Fruit fly (Drosophila melanogaster) whole organism, embryonic: ENCODE measurements around the gene CG9360.

Experiments used
- Adf1 ChIP-seq: fragments of 200-800 bp; sonication (Bioruptor generic); IDR thresholded peaks from 2 replicates; pipeline ENCODE4 v1.3.6; 2022; ENCODE audit warnings: missing biosample characterization, missing genetic modification characterization
- Bgb ChIP-seq: fragments of 200-800 bp; sonication (Bioruptor generic); IDR thresholded peaks from 2 replicates; pipeline ENCODE4 v1.3.6; 2022; ENCODE audit warnings: missing biosample characterization, missing genetic modification characterization; ENCODE audit not compliant: partially characterized antibody
- CG10366 ChIP-seq: fragments of 200-800 bp; sonication (Bioruptor generic); IDR thresholded peaks from 2 replicates; pipeline ENCODE4 v1.3.6; 2022; ENCODE audit warnings: missing biosample characterization, missing genetic modification characterization
- CG10654 ChIP-seq: fragments of 200-800 bp; sonication (Bioruptor generic); optimal IDR thresholded peaks from 2 replicates; lab custom pipeline; 2016; ENCODE audit warnings: missing biosample characterization, missing genetic modification characterization
- CG12219 ChIP-seq: fragments of 200-800 bp; sonication (Bioruptor generic); optimal IDR thresholded peaks from 3 replicates; lab custom pipeline; 2018; ENCODE audit warnings: missing biosample characterization, mild to moderate bottlenecking, missing genetic modification characterization
- CG12769 ChIP-seq: fragments of 200-800 bp; sonication (Bioruptor generic); optimal IDR thresholded peaks from 2 replicates; lab custom pipeline; 2019; ENCODE audit warnings: missing biosample characterization, mild to moderate bottlenecking, missing genetic modification characterization, moderate library complexity
- CG12942 ChIP-seq: fragments of 200-800 bp; sonication (Bioruptor generic); optimal IDR thresholded peaks from 3 replicates; lab custom pipeline; 2016; ENCODE audit warnings: missing biosample characterization, missing genetic modification characterization
- CG15696 ChIP-seq: fragments of 200-800 bp; sonication (Bioruptor generic); optimal IDR thresholded peaks from 2 replicates; lab custom pipeline; 2019; ENCODE audit warnings: missing biosample characterization, mild to moderate bottlenecking, missing genetic modification characterization, moderate library complexity
- CG1602 ChIP-seq: fragments of 200-800 bp; sonication (Bioruptor generic); optimal IDR thresholded peaks from 3 replicates; lab custom pipeline; 2016; ENCODE audit warnings: missing biosample characterization, missing genetic modification characterization
- CG17829 ChIP-seq: fragments of 200-800 bp; optimal IDR thresholded peaks from 2 replicates; lab custom pipeline; 2019; ENCODE audit warnings: missing biosample characterization, mild to moderate bottlenecking, missing genetic modification characterization, moderate library complexity
- CG18262 ChIP-seq: fragments of 200-800 bp; optimal IDR thresholded peaks from 3 replicates; lab custom pipeline; 2019; ENCODE audit warnings: missing biosample characterization, mild to moderate bottlenecking, missing genetic modification characterization, moderate library complexity
- CG18764 ChIP-seq: fragments of 200-800 bp; sonication (Bioruptor generic); optimal IDR thresholded peaks from 3 replicates; lab custom pipeline; 2016; ENCODE audit warnings: missing biosample characterization, missing genetic modification characterization
- CG2202 ChIP-seq: fragments of 200-800 bp; sonication (Bioruptor generic); optimal IDR thresholded peaks from 2 replicates; lab custom pipeline; 2018; ENCODE audit warnings: missing biosample characterization, mild to moderate bottlenecking, missing genetic modification characterization
- CG30403 ChIP-seq: fragments of 200-800 bp; sonication (Bioruptor generic); optimal IDR thresholded peaks from 3 replicates; lab custom pipeline; 2016; ENCODE audit warnings: missing biosample characterization, missing genetic modification characterization
- CG3065 ChIP-seq: fragments of 200-800 bp; sonication (Bioruptor generic); optimal IDR thresholded peaks from 2 replicates; lab custom pipeline; 2016; ENCODE audit warnings: missing biosample characterization, missing genetic modification characterization
- CG31224 ChIP-seq: fragments of 200-800 bp; sonication (Bioruptor generic); IDR thresholded peaks from 2 replicates; pipeline ENCODE4 v1.3.6; 2022; ENCODE audit warnings: missing biosample characterization, missing genetic modification characterization
- CG4360 ChIP-seq: fragments of 200-800 bp; sonication (Bioruptor generic); IDR thresholded peaks from 2 replicates; pipeline ENCODE4 v1.3.6; 2022; ENCODE audit warnings: missing biosample characterization, missing genetic modification characterization
- CG6175 ChIP-seq: fragments of 200-800 bp; sonication (Bioruptor generic); IDR thresholded peaks from 3 replicates; pipeline ENCODE4 v1.3.6; 2022; ENCODE audit warnings: missing biosample characterization, missing genetic modification characterization
- CG6689 ChIP-seq: fragments of 200-800 bp; sonication (Bioruptor generic); IDR thresholded peaks from 2 replicates; pipeline ENCODE4 v1.3.6; 2022; ENCODE audit warnings: missing biosample characterization, missing genetic modification characterization
- CG6765 ChIP-seq: fragments of 200-800 bp; sonication (Bioruptor generic); optimal IDR thresholded peaks from 3 replicates; lab custom pipeline; 2017; ENCODE audit warnings: missing biosample characterization, mild to moderate bottlenecking, missing genetic modification characterization
- CG7987 ChIP-seq: fragments of 200-800 bp; sonication (Bioruptor generic); optimal IDR thresholded peaks from 2 replicates; lab custom pipeline; 2018; ENCODE audit warnings: missing biosample characterization, mild to moderate bottlenecking, missing genetic modification characterization, moderate library complexity
- CTCF ChIP-seq: fragments of 200-800 bp; sonication (Bioruptor generic); optimal IDR thresholded peaks from 2 replicates; lab custom pipeline; 2017; ENCODE audit warnings: missing biosample characterization, mild to moderate bottlenecking, missing genetic modification characterization, moderate library complexity
- Ets97D ChIP-seq: fragments of 200-800 bp; sonication (Bioruptor generic); optimal IDR thresholded peaks from 3 replicates; lab custom pipeline; 2016; ENCODE audit warnings: missing biosample characterization, missing genetic modification characterization
- Fer1 ChIP-seq: fragments of 200-800 bp; sonication (Bioruptor generic); optimal IDR thresholded peaks from 2 replicates; lab custom pipeline; 2017; ENCODE audit warnings: missing biosample characterization, mild to moderate bottlenecking, missing genetic modification characterization
- HLH4C ChIP-seq: fragments of 200-800 bp; sonication (Bioruptor generic); IDR thresholded peaks from 3 replicates; pipeline ENCODE4 v1.3.6; 2022; ENCODE audit warnings: missing biosample characterization, missing genetic modification characterization; ENCODE audit not compliant: partially characterized antibody
- Max ChIP-seq: fragments of 200-800 bp; sonication (Bioruptor generic); optimal IDR thresholded peaks from 2 replicates; lab custom pipeline; 2016; ENCODE audit warnings: missing biosample characterization, mild to moderate bottlenecking, missing genetic modification characterization
- Neu2 ChIP-seq: fragments of 200-800 bp; sonication (Bioruptor generic); optimal IDR thresholded peaks from 3 replicates; lab custom pipeline; 2016; ENCODE audit warnings: missing biosample characterization, missing genetic modification characterization, borderline replicate concordance
- Nf-YA ChIP-seq: fragments of 200-800 bp; sonication (Bioruptor generic); IDR thresholded peaks from 2 replicates; pipeline ENCODE4 v1.3.6; 2022; ENCODE audit warnings: missing biosample characterization, missing genetic modification characterization
- Poxn ChIP-seq: fragments of 200-800 bp; sonication (Bioruptor generic); IDR thresholded peaks from 2 replicates; pipeline ENCODE4 v1.3.6; 2022; ENCODE audit warnings: missing biosample characterization, missing genetic modification characterization
- Sox102F ChIP-seq: fragments of 200-800 bp; sonication (Bioruptor generic); optimal IDR thresholded peaks from 2 replicates; lab custom pipeline; 2018; ENCODE audit warnings: missing biosample characterization, mild to moderate bottlenecking, missing genetic modification characterization, moderate library complexity
- al ChIP-seq: fragments of 200-800 bp; sonication (Bioruptor generic); IDR thresholded peaks from 2 replicates; pipeline ENCODE4 v1.3.6; 2022; ENCODE audit warnings: missing biosample characterization, missing genetic modification characterization
- bcd ChIP-seq: fragments of 200-800 bp; sonication (Bioruptor generic); optimal IDR thresholded peaks from 2 replicates; lab custom pipeline; 2017; ENCODE audit warnings: missing biosample characterization, mild to moderate bottlenecking, missing genetic modification characterization
- danr ChIP-seq: fragments of 200-800 bp; sonication (Bioruptor generic); IDR thresholded peaks from 2 replicates; pipeline ENCODE4 v1.3.6; 2022; ENCODE audit warnings: missing biosample characterization, missing genetic modification characterization
- dm ChIP-seq: fragments of 200-800 bp; sonication (Bioruptor generic); optimal IDR thresholded peaks from 3 replicates; lab custom pipeline; 2016; ENCODE audit warnings: missing biosample characterization, missing genetic modification characterization
- eve ChIP-seq, 2 experiments: fragments of >200 bp; optimal IDR thresholded peaks; 2 replicates each; lab custom pipeline; 2017; ENCODE audit warnings: missing biosample characterization in 2 of 2, missing genetic modification characterization in 2 of 2
- ewg ChIP-seq: fragments of 200-800 bp; sonication (Bioruptor generic); optimal IDR thresholded peaks from 3 replicates; lab custom pipeline; 2017; ENCODE audit warnings: mild to moderate bottlenecking, missing biosample characterization, missing genetic modification reagents, missing genetic modification characterization
- fd102C ChIP-seq: fragments of 200-800 bp; sonication (Bioruptor generic); optimal IDR thresholded peaks from 2 replicates; lab custom pipeline; 2018; ENCODE audit warnings: missing biosample characterization, mild to moderate bottlenecking, missing genetic modification characterization, moderate library complexity
- her ChIP-seq: fragments of 200-800 bp; sonication (Bioruptor generic); optimal IDR thresholded peaks from 2 replicates; lab custom pipeline; 2016; ENCODE audit warnings: missing biosample characterization, missing genetic modification characterization
- hkb ChIP-seq, 2 experiments: fragments of 200-800 bp in 1 of 2; fragments of >200 bp in 1 of 2; sonication (Bioruptor generic) in 1 of 2; IDR thresholded peaks in 1 of 2; optimal IDR thresholded peaks in 1 of 2; 2 replicates each; pipeline versions ENCODE4 v1.3.6 to Lab custom; 2017 to 2022; ENCODE audit warnings: missing biosample characterization in 1 of 2, missing genetic modification characterization in 1 of 2
- kah ChIP-seq: fragments of 200-800 bp; sonication (Bioruptor generic); optimal IDR thresholded peaks from 2 replicates; lab custom pipeline; 2018; ENCODE audit warnings: missing biosample characterization, mild to moderate bottlenecking, missing genetic modification characterization
- lab ChIP-seq: fragments of 200-800 bp; sonication (Bioruptor generic); optimal IDR thresholded peaks from 3 replicates; lab custom pipeline; 2017; ENCODE audit warnings: missing biosample characterization, missing genetic modification characterization, mild to moderate bottlenecking, moderate library complexity, missing genetic modification reagents
- mam ChIP-seq: fragments of 200-800 bp; sonication (Bioruptor generic); optimal IDR thresholded peaks from 3 replicates; lab custom pipeline; 2016; ENCODE audit warnings: missing biosample characterization, missing genetic modification characterization
- pzg ChIP-seq: fragments of 200-800 bp; sonication (Bioruptor generic); optimal IDR thresholded peaks from 3 replicates; lab custom pipeline; 2018; ENCODE audit warnings: missing biosample characterization, mild to moderate bottlenecking, missing genetic modification characterization, moderate library complexity
- repo ChIP-seq: fragments of 200-800 bp; sonication (Bioruptor generic); optimal IDR thresholded peaks from 2 replicates; lab custom pipeline; 2016; ENCODE audit warnings: missing biosample characterization, missing genetic modification characterization
- row ChIP-seq: fragments of 200-800 bp; sonication (Bioruptor generic); IDR thresholded peaks from 3 replicates; pipeline ENCODE4 v1.3.6; 2022; ENCODE audit warnings: missing biosample characterization, missing genetic modification characterization
- sug ChIP-seq: fragments of 200-800 bp; optimal IDR thresholded peaks from 2 replicates; lab custom pipeline; 2019; ENCODE audit warnings: missing biosample characterization, mild to moderate bottlenecking, missing genetic modification characterization, moderate library complexity
- tgo ChIP-seq: fragments of 200-800 bp; sonication (Bioruptor generic); IDR thresholded peaks from 3 replicates; pipeline ENCODE4 v1.3.6; 2022; ENCODE audit warnings: missing biosample characterization, missing genetic modification characterization
- wor ChIP-seq: fragments of 200-800 bp; sonication (Bioruptor generic); IDR thresholded peaks from 2 replicates; pipeline ENCODE4 v1.3.6; 2022; ENCODE audit warnings: missing biosample characterization, missing genetic modification characterization
- zfh2 ChIP-seq: fragments of 200-800 bp; sonication (Bioruptor generic); optimal IDR thresholded peaks from 2 replicates; lab custom pipeline; 2016; ENCODE audit warnings: missing biosample characterization, missing genetic modification characterization

Gene CG9360

DNA sequence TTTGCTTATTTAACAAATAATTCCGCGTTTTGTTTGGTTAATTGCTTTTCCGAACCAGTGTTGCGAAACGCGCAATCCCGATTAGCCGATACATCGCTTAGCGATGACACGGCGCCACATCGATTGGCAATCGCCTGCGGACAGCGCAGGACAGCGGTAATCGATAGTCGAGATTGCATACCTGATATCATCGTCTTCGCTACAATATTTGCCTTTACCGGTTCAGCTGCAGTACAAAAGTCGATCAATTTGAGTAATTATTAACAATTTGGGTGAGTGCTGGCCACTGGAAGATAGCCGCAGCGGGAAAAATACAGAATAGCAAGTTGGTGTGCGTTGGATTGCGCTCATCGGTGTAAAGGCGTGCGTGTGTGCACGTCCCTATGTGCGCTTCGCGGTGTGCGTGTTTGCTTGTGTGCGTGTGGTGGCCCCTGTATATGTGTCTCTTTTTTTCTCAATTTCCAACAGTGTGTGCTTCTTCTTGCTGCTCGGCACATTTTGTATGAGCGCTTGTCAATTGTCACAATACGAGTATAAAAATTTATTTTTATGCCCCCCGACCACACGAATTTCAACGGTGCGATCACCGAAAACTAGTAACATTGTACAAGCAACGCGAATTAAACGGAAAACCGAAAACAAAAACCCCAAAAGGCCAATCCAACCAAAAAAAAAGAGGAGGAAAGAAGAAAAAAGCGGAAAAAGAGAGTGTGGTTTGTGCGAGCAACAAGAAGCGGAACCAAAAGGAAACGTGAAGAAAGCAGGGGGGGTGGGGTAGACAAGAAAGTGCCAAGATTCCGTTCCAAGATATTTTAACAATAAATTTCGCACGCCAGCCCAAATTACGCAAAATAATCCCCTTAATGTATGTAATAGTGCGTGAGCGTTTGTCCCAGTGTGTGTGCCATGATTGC lies 28.3 kb upstream of the CG9360 start, which contains the start of gene CkIIbeta (continued):
- TF ChIP-seq CG12942 (GFP tag; lab: Kevin White, UChicago) (peak; percentile 27), lab (GFP tag; lab: Kevin White, UChicago) (peak; percentile 23), Max (GFP tag; lab: Kevin White, UChicago) (no peak), dm (GFP tag; lab: Kevin White, UChicago) (peak; percentile 42), CG10366 (GFP tag; lab: Robert Waterston, UW) (0 out of 2 replicates have a peak, but pooled peaks have one; percentile 33), CTCF (GFP tag; lab: Kevin White, UChicago) (no peak), hkb (optimal IDR thresholded peaks at IDR 0.05; lab: Kevin White, UChicago) (no peak), hkb (GFP tag; IDR thresholded peaks at IDR 0.05; lab: Robert Waterston, UW) (no peak), repo (GFP tag; lab: Kevin White, UChicago) (peak; percentile 38), ewg (GFP tag; lab: Kevin White, UChicago) (peak; percentile 90), CG31224 (GFP tag; lab: Robert Waterston, UW) (no peak), bcd (GFP tag; lab: Kevin White, UChicago) (peak; percentile 41), Fer1 (peak; percentile 18), HLH4C (peak; percentile 93), CG15696 (tag; lab: Kevin White, UChicago) (no peak), Sox102F (no peak), CG12769 (tag; lab: Kevin White, UChicago) (peak; percentile 50), wor (GFP tag; lab: Robert Waterston, UW) (no peak), fd102C (no peak), CG4360 (GFP tag; lab: Robert Waterston, UW) (no peak), CG7987 (no peak), CG30403 (peak; percentile 54), CG6689 (GFP tag; lab: Robert Waterston, UW) (0 out of 2 replicates have a peak, but pooled peaks have one; percentile 8), her (GFP tag; lab: Kevin White, UChicago) (peak; percentile 26), Nf-YA (GFP tag; lab: Robert Waterston, UW) (no peak), al (GFP tag; lab: Robert Waterston, UW) (peak; percentile 49; the same call in 1 of the 2 replicates), CG18764 (GFP tag; lab: Kevin White, UChicago) (peak; percentile 39), CG12219 (no peak), CG18262 (tag; lab: Kevin White, UChicago) (peak; percentile 4), zfh2 (GFP tag; lab: Kevin White, UChicago) (peak; percentile 67), pzg (GFP tag; lab: Kevin White, UChicago) (peak; percentile 92), CG1602 (GFP tag; lab: Kevin White, UChicago) (peak; percentile 5), CG6175 (no peak), sug (tag; lab: Kevin White, UChicago) (peak; percentile 41), tgo (GFP tag; lab: Robert Waterston, UW) (0 out of 3 replicates have a peak, but pooled peaks have one; percentile 17), Ets97D (peak; percentile 85), CG2202 (tag; lab: Kevin White, UChicago) (no peak), danr (no peak), Poxn (GFP tag; lab: Robert Waterston, UW) (no peak), CG17829 (peak; percentile 39), Bgb (GFP tag; lab: Robert Waterston, UW) (peak; percentile 96), CG10654 (GFP tag; lab: Kevin White, UChicago) (no peak), kah (GFP tag; lab: Kevin White, UChicago) (no peak), CG3065 (GFP tag; lab: Kevin White, UChicago) (no peak), eve (GFP tag; optimal IDR thresholded peaks at IDR 0.05; lab: Kevin White, UChicago) (no peak), row (peak; percentile 72), Neu2 (GFP tag; lab: Kevin White, UChicago) (no peak), Adf1 (GFP tag; lab: Robert Waterston, UW) (0 out of 2 replicates have a peak, but pooled peaks have one; percentile 10), CG6765 (GFP tag; lab: Kevin White, UChicago) (peak; percentile 6), mam (GFP tag; lab: Kevin White, UChicago) (peak; percentile 71)
